Worm (Caenorhabditis elegans) whole organism, L1 larva: ENCODE measurements around the gene spe-45.

Source experiments
- ama-1 ChIP-seq: fragments of 150-350 bp; optimal IDR thresholded peaks from 2 replicates; lab custom pipeline; 2014
- ces-1 ChIP-seq: fragments of 150-350 bp; optimal IDR thresholded peaks from 2 replicates; lab custom pipeline; 2014; ENCODE audit warnings: missing biosample characterization, missing genetic modification reagents, missing genetic modification characterization
- elt-3 ChIP-seq, 6 experiments: fragments of 150-350 bp in 1 of 6; sonication (generic microtip); optimal IDR thresholded peaks; 2 replicates each; lab custom pipeline; 2017 to 2018; ENCODE audit warnings: missing biosample characterization in 6 of 6, missing genetic modification characterization in 6 of 6, inconsistent platforms in 1 of 6
- rnt-1 ChIP-seq: sonication (generic microtip); optimal IDR thresholded peaks from 2 replicates; lab custom pipeline; 2016; ENCODE audit warnings: mild to moderate bottlenecking, missing genetic modification characterization, moderate library complexity, missing compliant biosample characterization
- snpc-4 ChIP-seq: fragments of 150-350 bp; optimal IDR thresholded peaks from 2 replicates; lab custom pipeline; 2014; ENCODE audit warnings: missing biosample characterization, missing genetic modification characterization

- no peak for TF ChIP-seq ama-1 (lab: Kevin White, UChicago)
- no peak for TF ChIP-seq rnt-1
- TF ChIP-seq snpc-4 (tag; lab: Kevin White, UChicago) = no peak
- no peak for TF ChIP-seq elt-3 (tag; optimal IDR thresholded peaks at IDR 0.05; lab: Kevin White, UChicago)
- TF ChIP-seq ces-1 = no peak
Measured at ce11 chrIV:12410167-12410566, 20.3 kb upstream of the spe-45 start, which contains the start of gene acl-13.
